Worm (Caenorhabditis elegans): Measurements from ENCODE around the gene C39H7.4.

Gene C39H7.4

DNA sequence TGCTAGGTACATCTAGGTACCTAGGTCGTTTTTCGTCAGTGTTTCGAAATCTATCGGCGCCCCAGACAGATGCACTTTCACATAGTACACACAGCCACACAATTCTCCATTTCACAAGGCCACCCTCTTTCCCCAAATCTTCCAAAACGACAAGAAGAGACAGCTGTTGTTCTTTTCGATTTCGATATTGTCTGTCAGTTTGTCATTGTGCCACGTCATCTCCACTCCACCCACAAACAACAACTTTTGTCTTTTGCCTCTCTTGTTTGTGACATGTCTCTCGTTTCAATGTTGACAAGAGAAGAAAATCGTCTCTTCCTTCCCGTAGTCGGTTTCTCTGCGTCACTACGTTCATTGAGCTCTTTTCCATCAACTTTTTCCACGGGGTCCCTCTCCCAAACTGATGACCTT lies 20.6 kb downstream of the C39H7.4 start (continued):
- no peak for TF ChIP-seq nhr-28 (tag; optimal IDR thresholded peaks at IDR 0.05)
- TF ChIP-seq isw-1 (GFP tag; IDR thresholded peaks at IDR 0.05), result no peak
- TF ChIP-seq aly-2 (tag; optimal IDR thresholded peaks at IDR 0.05), result no peak
- TF ChIP-seq fkh-4 (tag; optimal IDR thresholded peaks at IDR 0.05; ENCODE audit: borderline replicate concordance), result no peak
- TF ChIP-seq nhr-71 (tag; optimal IDR thresholded peaks at IDR 0.05), result peak; percentile 91
- TF ChIP-seq C16A3.4 (tag; optimal IDR thresholded peaks at IDR 0.05), result peak; percentile 71
- no peak for TF ChIP-seq nhr-12 (tag; optimal IDR thresholded peaks at IDR 0.05)
- no peak for TF ChIP-seq hpl-2 (GFP tag; optimal IDR thresholded peaks at IDR 0.05)
- TF ChIP-seq mab-9 (GFP tag; IDR thresholded peaks at IDR 0.05), result no peak
- TF ChIP-seq nhr-85 (tag), result peak; percentile 95
- TF ChIP-seq F16B12.6 (tag; optimal IDR thresholded peaks at IDR 0.05), result no peak
- no peak for TF ChIP-seq ceh-63 (GFP tag; optimal IDR thresholded peaks at IDR 0.05)
- no peak for TF ChIP-seq ceh-88 (GFP tag; IDR thresholded peaks at IDR 0.05)
- TF ChIP-seq nhr-84 (tag; optimal IDR thresholded peaks at IDR 0.05), result no peak
- no peak for TF ChIP-seq unc-30 (tag; optimal IDR thresholded peaks at IDR 0.05)
- no peak for TF ChIP-seq efl-3 (GFP tag; optimal IDR thresholded peaks at IDR 0.05)
- peak in 1 of 2 experiments; percentile 2 for TF ChIP-seq egl-27 (tag; optimal IDR thresholded peaks at IDR 0.05)
- TF ChIP-seq egl-13 (tag; optimal IDR thresholded peaks at IDR 0.05), result no peak
- no peak for TF ChIP-seq sox-4 (tag; optimal IDR thresholded peaks at IDR 0.05)
- TF ChIP-seq C04F5.9 (tag; optimal IDR thresholded peaks at IDR 0.05), result no peak
- no peak for TF ChIP-seq ces-1 (GFP tag; optimal IDR thresholded peaks at IDR 0.05)
- peak; percentile 14 for TF ChIP-seq jun-1 (tag; optimal IDR thresholded peaks at IDR 0.05)
- TF ChIP-seq unc-98 (GFP tag; IDR thresholded peaks at IDR 0.05), result 0 out of 2 replicates have a peak, but pooled peaks have one; percentile 33
- peak; percentile 98 for TF ChIP-seq lin-14 (GFP tag; optimal IDR thresholded peaks at IDR 0.05)
- peak; percentile 65 for TF ChIP-seq nhr-11 (tag; optimal IDR thresholded peaks at IDR 0.05)
- peak; percentile 65 for TF ChIP-seq lin-39 (tag; optimal IDR thresholded peaks at IDR 0.05)
- no peak for TF ChIP-seq nhr-237 (tag; optimal IDR thresholded peaks at IDR 0.05)
- TF ChIP-seq nhr-19 (GFP tag; conservative IDR thresholded peaks at IDR 0.05), result peak; percentile 70
- TF ChIP-seq C34B4.2 (tag; optimal IDR thresholded peaks at IDR 0.05), result no peak
- no peak for TF ChIP-seq fos-1 (tag; optimal IDR thresholded peaks at IDR 0.05)
- no peak for TF ChIP-seq ets-5 (GFP tag; IDR thresholded peaks at IDR 0.05)
- TF ChIP-seq lir-3 (tag; optimal IDR thresholded peaks at IDR 0.05; ENCODE audit: poor library complexity), result peak; percentile 10
- TF ChIP-seq lin-13 (GFP tag; optimal IDR thresholded peaks at IDR 0.05), result peak; percentile 71
- TF ChIP-seq unc-86 (tag; optimal IDR thresholded peaks at IDR 0.05), result no peak
- TF ChIP-seq tbx-2 (tag; optimal IDR thresholded peaks at IDR 0.05), result peak; percentile 71
- TF ChIP-seq blmp-1 (tag; optimal IDR thresholded peaks at IDR 0.05), result peak; percentile 84
- TF ChIP-seq mep-1 (tag; optimal IDR thresholded peaks at IDR 0.05), result peak; percentile 83
- no peak for TF ChIP-seq zip-4 (GFP tag; optimal IDR thresholded peaks at IDR 0.05)
- TF ChIP-seq unc-62 (GFP tag; optimal IDR thresholded peaks at IDR 0.05), result peak; percentile 12
- peak; percentile 53 for TF ChIP-seq irx-1 (tag; optimal IDR thresholded peaks at IDR 0.05)
- TF ChIP-seq tlp-1 (tag; optimal IDR thresholded peaks at IDR 0.05), result no peak
- peak; percentile 3 to 36 (median 11) for TF ChIP-seq dpl-1 (GFP tag; optimal IDR thresholded peaks at IDR 0.05)
- TF ChIP-seq sptf-1 (tag; optimal IDR thresholded peaks at IDR 0.05), result no peak
- peak; percentile 74 for TF ChIP-seq nhr-20 (tag; optimal IDR thresholded peaks at IDR 0.05)
- peak in 2 of 6 experiments; percentile 16 to 38 for TF ChIP-seq elt-3 (tag; optimal IDR thresholded peaks at IDR 0.05)
- TF ChIP-seq mef-2 (tag; optimal IDR thresholded peaks at IDR 0.05), result peak; percentile 3
- peak; percentile 69 for TF ChIP-seq nhr-90 (tag; optimal IDR thresholded peaks at IDR 0.05; ENCODE audit: poor library complexity)
